Fruit fly (Drosophila melanogaster) whole organism, embryonic: Measurements from ENCODE around the gene Cpr62Ba.

ENCODE experiments used
- Aef1 ChIP-seq: fragments of 200-800 bp; sonication (Bioruptor generic); IDR thresholded peaks from 3 replicates; pipeline ENCODE4 v1.3.6; 2022; ENCODE audit warnings: missing biosample characterization, missing genetic modification characterization
- B-H2 ChIP-seq: fragments of 200-800 bp; sonication (Bioruptor generic); optimal IDR thresholded peaks from 2 replicates; lab custom pipeline; 2018; ENCODE audit warnings: missing biosample characterization, mild to moderate bottlenecking, missing genetic modification characterization
- Bgb ChIP-seq: fragments of 200-800 bp; sonication (Bioruptor generic); IDR thresholded peaks from 2 replicates; pipeline ENCODE4 v1.3.6; 2022; ENCODE audit warnings: missing biosample characterization, missing genetic modification characterization; ENCODE audit not compliant: partially characterized antibody
- CG10959 ChIP-seq: fragments of 200-800 bp; sonication (Bioruptor generic); IDR thresholded peaks from 2 replicates; pipeline ENCODE4 v1.3.6; 2022; ENCODE audit warnings: missing biosample characterization, missing genetic modification characterization
- CG11723 ChIP-seq: fragments of 200-800 bp; sonication (Bioruptor generic); optimal IDR thresholded peaks from 2 replicates; lab custom pipeline; 2017; ENCODE audit warnings: missing biosample characterization, mild to moderate bottlenecking, missing genetic modification characterization
- CG12942 ChIP-seq: fragments of 200-800 bp; sonication (Bioruptor generic); optimal IDR thresholded peaks from 3 replicates; lab custom pipeline; 2016; ENCODE audit warnings: missing biosample characterization, missing genetic modification characterization
- CG14860 ChIP-seq: fragments of 200-800 bp; sonication (Bioruptor generic); IDR thresholded peaks from 3 replicates; pipeline ENCODE4 v1.3.6; 2022; ENCODE audit warnings: missing biosample characterization, missing genetic modification characterization; ENCODE audit not compliant: partially characterized antibody
- CG15601 ChIP-seq: fragments of 200-800 bp; sonication (Bioruptor generic); optimal IDR thresholded peaks from 3 replicates; lab custom pipeline; 2019; ENCODE audit warnings: missing biosample characterization, mild to moderate bottlenecking, missing genetic modification characterization, moderate library complexity
- CG16863 ChIP-seq: fragments of 200-800 bp; sonication (Bioruptor generic); optimal IDR thresholded peaks from 3 replicates; lab custom pipeline; 2016; ENCODE audit warnings: missing biosample characterization, missing genetic modification characterization
- CG2202 ChIP-seq: fragments of 200-800 bp; sonication (Bioruptor generic); optimal IDR thresholded peaks from 2 replicates; lab custom pipeline; 2018; ENCODE audit warnings: missing biosample characterization, mild to moderate bottlenecking, missing genetic modification characterization
- CG34224 ChIP-seq: fragments of 200-800 bp; sonication (Bioruptor generic); IDR thresholded peaks from 3 replicates; pipeline ENCODE4 v1.3.6; 2022; ENCODE audit warnings: missing biosample characterization, missing genetic modification characterization; ENCODE audit not compliant: partially characterized antibody
- CG4707 ChIP-seq: fragments of 200-800 bp; sonication (Bioruptor generic); optimal IDR thresholded peaks from 2 replicates; lab custom pipeline; 2018; ENCODE audit warnings: missing biosample characterization, mild to moderate bottlenecking, missing genetic modification characterization, moderate library complexity
- CG4854 ChIP-seq: fragments of 200-800 bp; sonication (Bioruptor generic); optimal IDR thresholded peaks from 2 replicates; lab custom pipeline; 2016; ENCODE audit warnings: missing biosample characterization, missing genetic modification characterization, inconsistent platforms
- CG5245 ChIP-seq: fragments of 200-800 bp; sonication (Bioruptor generic); optimal IDR thresholded peaks from 3 replicates; lab custom pipeline; 2016; ENCODE audit warnings: missing biosample characterization, missing genetic modification characterization
- CG5953 ChIP-seq: fragments of 200-800 bp; sonication (Bioruptor generic); IDR thresholded peaks from 2 replicates; pipeline ENCODE4 v1.3.6; 2022; ENCODE audit warnings: missing biosample characterization, missing genetic modification characterization
- CG6175 ChIP-seq: fragments of 200-800 bp; sonication (Bioruptor generic); IDR thresholded peaks from 3 replicates; pipeline ENCODE4 v1.3.6; 2022; ENCODE audit warnings: missing biosample characterization, missing genetic modification characterization
- CG6689 ChIP-seq: fragments of 200-800 bp; sonication (Bioruptor generic); IDR thresholded peaks from 2 replicates; pipeline ENCODE4 v1.3.6; 2022; ENCODE audit warnings: missing biosample characterization, missing genetic modification characterization
- CG6765 ChIP-seq: fragments of 200-800 bp; sonication (Bioruptor generic); optimal IDR thresholded peaks from 3 replicates; lab custom pipeline; 2017; ENCODE audit warnings: missing biosample characterization, mild to moderate bottlenecking, missing genetic modification characterization
- CG7372 ChIP-seq: fragments of 200-800 bp; sonication (Bioruptor generic); IDR thresholded peaks from 2 replicates; pipeline ENCODE4 v1.3.6; 2022; ENCODE audit warnings: missing biosample characterization, missing genetic modification characterization
- CG8359 ChIP-seq: fragments of 200-800 bp; sonication (Bioruptor generic); optimal IDR thresholded peaks from 2 replicates; lab custom pipeline; 2017; ENCODE audit warnings: missing biosample characterization, mild to moderate bottlenecking, missing genetic modification characterization, borderline replicate concordance
- D ChIP-seq, 2 experiments: fragments of 200-800 bp in 1 of 2; fragments of >200 bp in 1 of 2; sonication (Bioruptor generic) in 1 of 2; optimal IDR thresholded peaks; 2 replicates in 1 of 2; 3 replicates in 1 of 2; lab custom pipeline; 2017; ENCODE audit warnings: mild to moderate bottlenecking in 1 of 2, missing biosample characterization in 1 of 2, missing genetic modification characterization in 1 of 2, missing genetic modification reagents in 1 of 2
- D19A ChIP-seq: fragments of 200-800 bp; optimal IDR thresholded peaks from 3 replicates; lab custom pipeline; 2019; ENCODE audit warnings: missing biosample characterization, mild to moderate bottlenecking, missing genetic modification characterization, moderate library complexity
- D19B ChIP-seq: fragments of 200-800 bp; sonication (Bioruptor generic); optimal IDR thresholded peaks from 2 replicates; lab custom pipeline; 2017; ENCODE audit warnings: missing biosample characterization, mild to moderate bottlenecking, missing genetic modification characterization
- Dref ChIP-seq: fragments of 200-800 bp; sonication (Bioruptor generic); IDR thresholded peaks from 2 replicates; pipeline ENCODE4 v1.3.6; 2022; ENCODE audit warnings: missing biosample characterization, missing genetic modification characterization
- E2f2 ChIP-seq: fragments of 200-800 bp; sonication (Bioruptor generic); IDR thresholded peaks from 2 replicates; pipeline ENCODE4 v1.3.6; 2022; ENCODE audit warnings: missing biosample characterization, missing genetic modification characterization
- Fer1 ChIP-seq: fragments of 200-800 bp; sonication (Bioruptor generic); optimal IDR thresholded peaks from 2 replicates; lab custom pipeline; 2017; ENCODE audit warnings: missing biosample characterization, mild to moderate bottlenecking, missing genetic modification characterization
- Fer3 ChIP-seq: fragments of 200-800 bp; sonication (Bioruptor generic); optimal IDR thresholded peaks from 2 replicates; lab custom pipeline; 2018; ENCODE audit warnings: missing biosample characterization, mild to moderate bottlenecking, missing genetic modification characterization, moderate library complexity
- Hey ChIP-seq: fragments of 200-800 bp; sonication (Bioruptor generic); optimal IDR thresholded peaks from 3 replicates; lab custom pipeline; 2018; ENCODE audit warnings: missing biosample characterization, mild to moderate bottlenecking, missing genetic modification characterization
- Hsf ChIP-seq: fragments of 200-800 bp; sonication (Bioruptor generic); optimal IDR thresholded peaks from 3 replicates; lab custom pipeline; 2016; ENCODE audit warnings: missing biosample characterization, missing genetic modification characterization
- Lim3 ChIP-seq: fragments of 200-800 bp; sonication (Bioruptor generic); IDR thresholded peaks from 2 replicates; pipeline ENCODE4 v1.3.6; 2022; ENCODE audit warnings: missing biosample characterization, missing genetic modification characterization
- Nf-YB ChIP-seq: fragments of 200-800 bp; sonication (Bioruptor generic); optimal IDR thresholded peaks from 3 replicates; lab custom pipeline; 2019; ENCODE audit warnings: missing biosample characterization, mild to moderate bottlenecking, missing genetic modification characterization, moderate library complexity
- Usf ChIP-seq: fragments of 200-800 bp; sonication (Bioruptor generic); optimal IDR thresholded peaks from 2 replicates; lab custom pipeline; 2017; ENCODE audit warnings: missing genotype, missing biosample characterization, missing genetic modification characterization
- Vsx1 ChIP-seq: fragments of 200-800 bp; sonication (Bioruptor generic); optimal IDR thresholded peaks from 2 replicates; lab custom pipeline; 2017; ENCODE audit warnings: missing biosample characterization, mild to moderate bottlenecking, missing genetic modification characterization, missing genetic modification reagents
- ara ChIP-seq: fragments of 200-800 bp; sonication (Bioruptor generic); IDR thresholded peaks from 2 replicates; pipeline ENCODE4 v1.3.6; 2022; ENCODE audit warnings: missing biosample characterization, missing genetic modification characterization
- cas ChIP-seq: fragments of 200-800 bp; sonication (Bioruptor generic); IDR thresholded peaks from 2 replicates; pipeline ENCODE4 v1.3.6; 2022; ENCODE audit warnings: missing biosample characterization, missing genetic modification characterization
- chif ChIP-seq, 2 experiments: fragments of 200-800 bp; sonication (Bioruptor generic); optimal IDR thresholded peaks; 3 replicates each; lab custom pipeline; 2016; ENCODE audit warnings: missing biosample characterization in 2 of 2, missing genetic modification characterization in 2 of 2
- dpn ChIP-seq, 2 experiments: fragments of 200-800 bp; sonication (Bioruptor generic); optimal IDR thresholded peaks; 3 replicates each; lab custom pipeline; 2016; ENCODE audit warnings: missing biosample characterization in 2 of 2, missing genetic modification characterization in 2 of 2
- hb ChIP-seq: fragments of 200-800 bp; sonication (Bioruptor generic); IDR thresholded peaks from 3 replicates; pipeline ENCODE4 v1.3.6; 2022; ENCODE audit warnings: missing biosample characterization, missing genetic modification characterization; ENCODE audit not compliant: partially characterized antibody
- lmd ChIP-seq: fragments of 200-800 bp; sonication (Bioruptor generic); IDR thresholded peaks from 2 replicates; pipeline ENCODE4 v1.3.6; 2022; ENCODE audit warnings: missing biosample characterization, missing genetic modification characterization
- nau ChIP-seq: fragments of 200-800 bp; sonication (Bioruptor generic); optimal IDR thresholded peaks from 3 replicates; lab custom pipeline; 2017; ENCODE audit warnings: missing biosample characterization, mild to moderate bottlenecking, missing genetic modification characterization, missing genetic modification reagents
- oc ChIP-seq: fragments of 200-800 bp; sonication (Bioruptor generic); optimal IDR thresholded peaks from 2 replicates; lab custom pipeline; 2018; ENCODE audit warnings: missing biosample characterization, mild to moderate bottlenecking, missing genetic modification characterization, moderate library complexity
- otp ChIP-seq: fragments of 200-800 bp; sonication (Bioruptor generic); IDR thresholded peaks from 3 replicates; pipeline ENCODE4, ENCODE4 v1.3.6; 2022; ENCODE audit warnings: missing biosample characterization, missing genetic modification characterization
- pfk ChIP-seq: fragments of 200-800 bp; sonication (Bioruptor generic); optimal IDR thresholded peaks from 2 replicates; lab custom pipeline; 2018; ENCODE audit warnings: missing biosample characterization, mild to moderate bottlenecking, missing genetic modification characterization, moderate library complexity
- run ChIP-seq: fragments of 200-800 bp; sonication (Bioruptor generic); optimal IDR thresholded peaks from 3 replicates; lab custom pipeline; 2018; ENCODE audit warnings: missing biosample characterization, mild to moderate bottlenecking, missing genetic modification characterization
- schlank ChIP-seq: fragments of 200-800 bp; sonication (Bioruptor generic); optimal IDR thresholded peaks from 2 replicates; lab custom pipeline; 2018; ENCODE audit warnings: missing biosample characterization, mild to moderate bottlenecking, missing genetic modification characterization
- sima ChIP-seq: fragments of 200-800 bp; sonication (Bioruptor generic); optimal IDR thresholded peaks from 2 replicates; lab custom pipeline; 2016; ENCODE audit warnings: missing biosample characterization, missing genetic modification characterization
- slbo ChIP-seq: fragments of 200-800 bp; sonication (Bioruptor generic); IDR thresholded peaks from 2 replicates; pipeline ENCODE4 v1.3.6; 2022; ENCODE audit warnings: missing biosample characterization, missing genetic modification characterization
- sqz ChIP-seq: fragments of 200-800 bp; sonication (Bioruptor generic); optimal IDR thresholded peaks from 3 replicates; lab custom pipeline; 2018; ENCODE audit warnings: missing biosample characterization, mild to moderate bottlenecking, missing genetic modification characterization
- trem ChIP-seq: fragments of 200-800 bp; optimal IDR thresholded peaks from 3 replicates; lab custom pipeline; 2019; ENCODE audit warnings: missing biosample characterization, mild to moderate bottlenecking, missing genetic modification characterization, moderate library complexity
- ttk ChIP-seq: fragments of 200-800 bp; sonication (Bioruptor generic); IDR thresholded peaks from 2 replicates; pipeline ENCODE4 v2.1.2; 2022; ENCODE audit warnings: missing biosample characterization, missing genetic modification characterization
- tup ChIP-seq: fragments of 200-800 bp; sonication (Bioruptor generic); optimal IDR thresholded peaks from 2 replicates; lab custom pipeline; 2016; ENCODE audit warnings: missing biosample characterization, mild to moderate bottlenecking, missing genetic modification characterization, moderate library complexity

Cpr62Ba gene

DNA sequence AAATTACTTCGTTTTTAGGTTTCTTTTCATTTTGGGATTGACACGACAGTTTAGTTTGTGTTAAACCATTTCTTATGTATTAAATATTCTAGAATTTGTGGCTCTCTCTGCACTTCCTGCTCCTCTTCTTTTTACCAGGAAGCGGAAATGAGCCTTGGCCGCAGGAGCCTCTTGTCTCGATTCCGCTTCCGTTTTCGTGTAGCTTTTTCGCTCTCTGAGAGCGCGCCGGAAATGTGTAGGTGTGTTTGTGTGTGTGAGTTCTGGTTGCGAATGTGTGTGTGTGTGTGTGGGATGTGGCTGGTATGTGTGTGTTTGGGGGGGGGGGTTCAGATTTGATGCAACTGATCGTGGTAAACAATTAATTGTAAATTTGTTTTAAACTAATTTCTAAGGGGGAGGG lies 28.0 kb upstream of the Cpr62Ba start (continued):
- TF ChIP-seq CG8359 = no peak
- no peak for TF ChIP-seq hb
- TF ChIP-seq CG6175 (GFP tag; lab: Robert Waterston, UW) = no peak
- TF ChIP-seq CG4854 = no peak
- peak; percentile 5 for TF ChIP-seq CG5245 (GFP tag; lab: Kevin White, UChicago)
- no peak for TF ChIP-seq Aef1 (GFP tag; lab: Robert Waterston, UW)
- no peak for TF ChIP-seq CG7372 (GFP tag; lab: Robert Waterston, UW)
- TF ChIP-seq pfk (GFP tag; lab: Kevin White, UChicago) = no peak
- no peak for TF ChIP-seq E2f2
- TF ChIP-seq trem (tag; lab: Kevin White, UChicago) = no peak
- TF ChIP-seq dpn (GFP tag; optimal IDR thresholded peaks at IDR 0.05; lab: Kevin White, UChicago) = peak in 1 of 2 experiments; percentile 23
- TF ChIP-seq CG34224 (GFP tag; lab: Robert Waterston, UW) = no peak
- no peak for TF ChIP-seq Hsf
- TF ChIP-seq cas (GFP tag; lab: Robert Waterston, UW) = no peak
- no peak for TF ChIP-seq CG15601 (tag; lab: Kevin White, UChicago)
- TF ChIP-seq schlank (tag; lab: Kevin White, UChicago) = no peak
- TF ChIP-seq CG10959 = no peak
- TF ChIP-seq D (optimal IDR thresholded peaks at IDR 0.05; lab: Kevin White, UChicago) = no peak
- TF ChIP-seq D (GFP tag; optimal IDR thresholded peaks at IDR 0.05; lab: Kevin White, UChicago) = no peak
- TF ChIP-seq ttk = no peak
- no peak for TF ChIP-seq oc (tag; lab: Kevin White, UChicago)
- no peak for TF ChIP-seq D19A
- TF ChIP-seq B-H2 (GFP tag; lab: Kevin White, UChicago) = no peak
- no peak for TF ChIP-seq CG11723
- TF ChIP-seq sima = no peak
- TF ChIP-seq lmd (GFP tag; lab: Robert Waterston, UW) = no peak
- TF ChIP-seq Lim3 (GFP tag; lab: Robert Waterston, UW) = no peak
- no peak for TF ChIP-seq D19B (GFP tag; lab: Kevin White, UChicago)
- no peak for TF ChIP-seq ara (GFP tag; lab: Robert Waterston, UW)
- no peak for TF ChIP-seq CG12942 (GFP tag; lab: Kevin White, UChicago)
- TF ChIP-seq tup (GFP tag; lab: Kevin White, UChicago) = no peak
- no peak for TF ChIP-seq slbo (GFP tag; lab: Robert Waterston, UW)
- no peak for TF ChIP-seq Nf-YB (GFP tag; lab: Kevin White, UChicago)
- 0 out of 3 replicates have a peak, but pooled peaks have one; percentile 14 for TF ChIP-seq otp (GFP tag; lab: Robert Waterston, UW)
- TF ChIP-seq CG4707 (GFP tag; lab: Kevin White, UChicago) = no peak
- TF ChIP-seq nau (GFP tag; lab: Kevin White, UChicago) = peak; percentile 60
- no peak for TF ChIP-seq Hey (tag; lab: Kevin White, UChicago)
- TF ChIP-seq Fer3 (tag; lab: Kevin White, UChicago) = peak; percentile 12
- no peak for TF ChIP-seq CG6689
- TF ChIP-seq chif (GFP tag; optimal IDR thresholded peaks at IDR 0.05; lab: Kevin White, UChicago) = no peak
- TF ChIP-seq Fer1 (GFP tag; lab: Kevin White, UChicago) = peak; percentile 49
- TF ChIP-seq Vsx1 = no peak
- TF ChIP-seq CG5953 (GFP tag; lab: Robert Waterston, UW) = no peak
- TF ChIP-seq Dref (GFP tag; lab: Robert Waterston, UW) = no peak
- TF ChIP-seq CG16863 (GFP tag; lab: Kevin White, UChicago) = no peak
- TF ChIP-seq run (tag; lab: Kevin White, UChicago) = no peak
- TF ChIP-seq Usf (GFP tag; lab: Kevin White, UChicago) = no peak
- no peak for TF ChIP-seq Bgb (GFP tag; lab: Robert Waterston, UW)
- TF ChIP-seq CG2202 (tag; lab: Kevin White, UChicago) = no peak
- no peak for TF ChIP-seq sqz (GFP tag; lab: Kevin White, UChicago)
- TF ChIP-seq CG6765 = peak; percentile 11
- TF ChIP-seq CG14860 (GFP tag; lab: Robert Waterston, UW) = no peak
